Fruit fly (Drosophila melanogaster): ENCODE results near the gene IFT57.
A peak's percentile ranks its signal among the peaks of the same experiment; 100 is the strongest.

IFT57 gene

dm6 chr2L:3566532-3566931 lies 35.9 kb downstream of the IFT57 start (continued):
- TF ChIP-seq dysf (GFP tag; IDR thresholded peaks at IDR 0.05) = peak; percentile 43; the same call in 1 of the 3 replicates
- TF ChIP-seq dpn (GFP tag; optimal IDR thresholded peaks at IDR 0.05) = peak in 1 of 2 experiments; percentile 11
- TF ChIP-seq CG11560 (tag; IDR thresholded peaks at IDR 0.05) = no peak
- TF ChIP-seq CG4820 (GFP tag; optimal IDR thresholded peaks at IDR 0.05) = peak; percentile 41
- TF ChIP-seq CG9215 (GFP tag; IDR thresholded peaks at IDR 0.05) = peak; percentile 20; the same call in 1 of the 2 replicates
- TF ChIP-seq Neu2 (GFP tag; optimal IDR thresholded peaks at IDR 0.05; ENCODE audit: borderline replicate concordance) = no peak
- no peak for TF ChIP-seq gce (GFP tag; IDR thresholded peaks at IDR 0.05)
- peak; percentile 45; the same call in 1 of the 2 replicates for TF ChIP-seq CG32772 (GFP tag; IDR thresholded peaks at IDR 0.05)
- no peak for TF ChIP-seq CG9876 (GFP tag; optimal IDR thresholded peaks at IDR 0.05)
- no peak for TF ChIP-seq ssp (GFP tag; IDR thresholded peaks at IDR 0.05)
- TF ChIP-seq corto (GFP tag; optimal IDR thresholded peaks at IDR 0.05) = no peak
- TF ChIP-seq stwl (tag; optimal IDR thresholded peaks at IDR 0.05) = no peak
- TF ChIP-seq CG17328 (GFP tag; IDR thresholded peaks at IDR 0.05) = 0 out of 2 replicates have a peak, but pooled peaks have one; percentile 49
- TF ChIP-seq Kr (GFP tag; optimal IDR thresholded peaks at IDR 0.05) = no peak
- TF ChIP-seq CG12659 (GFP tag; optimal IDR thresholded peaks at IDR 0.05) = no peak
- no peak for TF ChIP-seq salm (tag; optimal IDR thresholded peaks at IDR 0.05)
- TF ChIP-seq nerfin-2 (GFP tag; IDR thresholded peaks at IDR 0.05; ENCODE audit: partially characterized antibody) = no peak
- TF ChIP-seq CG12391 (tag; optimal IDR thresholded peaks at IDR 0.05) = peak; percentile 43
- TF ChIP-seq CG5245 (GFP tag; optimal IDR thresholded peaks at IDR 0.05) = peak; percentile 34
- TF ChIP-seq CG30403 (GFP tag; optimal IDR thresholded peaks at IDR 0.05) = peak; percentile 26
- TF ChIP-seq trem (tag; optimal IDR thresholded peaks at IDR 0.05) = peak; percentile 43
- peak; percentile 57 for TF ChIP-seq fd96Cb (tag; optimal IDR thresholded peaks at IDR 0.05)
- no peak for TF ChIP-seq so (GFP tag; IDR thresholded peaks at IDR 0.05)
- TF ChIP-seq Nf-YA (GFP tag; IDR thresholded peaks at IDR 0.05) = no peak
- TF ChIP-seq ham (GFP tag; IDR thresholded peaks at IDR 0.05) = no peak
- no peak for TF ChIP-seq CG12769 (tag; optimal IDR thresholded peaks at IDR 0.05)
- no peak for TF ChIP-seq CG3726 (GFP tag; IDR thresholded peaks at IDR 0.05)
- no peak for TF ChIP-seq ac (GFP tag; optimal IDR thresholded peaks at IDR 0.05)
- TF ChIP-seq bigmax (GFP tag; optimal IDR thresholded peaks at IDR 0.05) = no peak
- 0 out of 2 replicates have a peak, but pooled peaks have one; percentile 50 for TF ChIP-seq peb (GFP tag; IDR thresholded peaks at IDR 0.05)
- peak; percentile 25 for TF ChIP-seq Usf (GFP tag; optimal IDR thresholded peaks at IDR 0.05)
- peak; percentile 74; the same call in 1 of the 2 replicates for TF ChIP-seq ara (GFP tag; IDR thresholded peaks at IDR 0.05)
- 0 out of 3 replicates have a peak, but pooled peaks have one; percentile 19 for TF ChIP-seq Mrtf (GFP tag; IDR thresholded peaks at IDR 0.05)
- no peak for TF ChIP-seq Myb (GFP tag; optimal IDR thresholded peaks at IDR 0.05)
- no peak for TF ChIP-seq Vsx1 (GFP tag; optimal IDR thresholded peaks at IDR 0.05)
- TF ChIP-seq CG7271 (tag; optimal IDR thresholded peaks at IDR 0.05) = no peak
- TF ChIP-seq E2f1 (GFP tag; IDR thresholded peaks at IDR 0.05) = no peak
- no peak for TF ChIP-seq tx (GFP tag; optimal IDR thresholded peaks at IDR 0.05)
- no peak for TF ChIP-seq slou (GFP tag; optimal IDR thresholded peaks at IDR 0.05)
- TF ChIP-seq gsb (GFP tag; IDR thresholded peaks at IDR 0.05) = no peak
- peak; percentile 63 for TF ChIP-seq CG17829 (tag; optimal IDR thresholded peaks at IDR 0.05)
- peak; percentile 19 for TF ChIP-seq CG30431 (GFP tag; optimal IDR thresholded peaks at IDR 0.05)
- TF ChIP-seq CTCF (GFP tag; optimal IDR thresholded peaks at IDR 0.05) = no peak
- TF ChIP-seq CG13296 (GFP tag; optimal IDR thresholded peaks at IDR 0.05) = no peak
- peak; percentile 30 for TF ChIP-seq dmrt99B (tag; optimal IDR thresholded peaks at IDR 0.05)
- no peak for TF ChIP-seq dm (GFP tag; optimal IDR thresholded peaks at IDR 0.05)
- TF ChIP-seq aop (GFP tag; IDR thresholded peaks at IDR 0.05) = no peak
- TF ChIP-seq dan (GFP tag; IDR thresholded peaks at IDR 0.05) = no peak; the same call in 1 of the 2 replicates
- TF ChIP-seq CG13894 (tag; optimal IDR thresholded peaks at IDR 0.05) = no peak
- TF ChIP-seq Mes4 (GFP tag; optimal IDR thresholded peaks at IDR 0.05) = peak; percentile 1
- peak; percentile 32 for TF ChIP-seq Xbp1 (GFP tag; optimal IDR thresholded peaks at IDR 0.05)
- TF ChIP-seq schlank (tag; optimal IDR thresholded peaks at IDR 0.05) = no peak
